Worm (Caenorhabditis elegans) whole organism, L4 larva: ENCODE data around the gene srx-50.

Experiments
- F49E8.2 ChIP-seq: sonication (generic microtip); optimal IDR thresholded peaks from 2 replicates; lab custom pipeline; 2016; ENCODE audit warnings: missing compliant biosample characterization, mild to moderate bottlenecking, missing genetic modification characterization, borderline replicate concordance
- T20F7.1 ChIP-seq: fragments of 200-800 bp; sonication (Bioruptor generic); optimal IDR thresholded peaks from 2 replicates; lab custom pipeline; 2018; ENCODE audit warnings: mild to moderate bottlenecking, missing genetic modification characterization, missing compliant biosample characterization
- T26A8.4 ChIP-seq: fragments of 200-800 bp; sonication (Bioruptor generic); IDR thresholded peaks from 2 replicates; pipeline ENCODE4 v1.3.6; 2022; ENCODE audit warnings: missing genetic modification characterization, missing compliant biosample characterization
- Y105C5A.15 ChIP-seq: fragments of 200-800 bp; sonication (Bioruptor generic); IDR thresholded peaks from 2 replicates; pipeline ENCODE4 v1.3.6; 2022; ENCODE audit warnings: missing genetic modification characterization, missing compliant biosample characterization
- aha-1 ChIP-seq: fragments of 150-350 bp; peaks from one replicate; lab custom pipeline; 2014; ENCODE audit warnings: missing biosample characterization, missing genetic modification characterization
- attf-4 ChIP-seq: sonication (generic microtip); optimal IDR thresholded peaks from 3 replicates; lab custom pipeline; 2017; ENCODE audit warnings: missing biosample characterization, missing genetic modification characterization
- ceh-44 ChIP-seq: fragments of 200-800 bp; sonication (Bioruptor generic); IDR thresholded peaks from 2 replicates; pipeline ENCODE4 v1.3.6; 2022; ENCODE audit warnings: missing genetic modification reagents, missing genetic modification characterization, missing compliant biosample characterization
- ctbp-1 ChIP-seq: fragments of 200-800 bp; sonication (Bioruptor generic); IDR thresholded peaks from 2 replicates; pipeline ENCODE4 v1.3.6; 2022; ENCODE audit warnings: missing genetic modification reagents, missing genetic modification characterization, missing compliant biosample characterization
- daf-16 ChIP-seq, 3 experiments: sonication (generic microtip); optimal IDR thresholded peaks; 2 replicates each; lab custom pipeline; 2016 to 2017; ENCODE audit warnings: missing genetic modification characterization in 3 of 3, missing genetic modification reagents in 3 of 3, mild to moderate bottlenecking in 2 of 3, missing compliant biosample characterization in 2 of 3, missing biosample characterization in 1 of 3, moderate library complexity in 1 of 3
- dmd-6 ChIP-seq: fragments of 200-800 bp; sonication (Bioruptor generic); IDR thresholded peaks from 2 replicates; pipeline ENCODE4 v1.3.6; 2022; ENCODE audit warnings: missing genetic modification reagents, missing genetic modification characterization, missing compliant biosample characterization
- dmd-8 ChIP-seq: fragments of 200-800 bp; sonication (Bioruptor generic); IDR thresholded peaks from 2 replicates; pipeline ENCODE4 v1.3.6; 2022; ENCODE audit warnings: missing genetic modification characterization, missing compliant biosample characterization
- dmd-9 ChIP-seq: fragments of 200-800 bp; sonication (Bioruptor generic); IDR thresholded peaks from 2 replicates; pipeline ENCODE4 v1.3.6; 2022; ENCODE audit warnings: missing genetic modification reagents, missing genetic modification characterization, missing compliant biosample characterization
- duxl-1 ChIP-seq: sonication (generic microtip); optimal IDR thresholded peaks from 2 replicates; lab custom pipeline; 2016; ENCODE audit warnings: mild to moderate bottlenecking, missing genetic modification characterization, moderate library complexity, missing compliant biosample characterization; ENCODE audit not compliant: poor library complexity
- dve-1 ChIP-seq: sonication (generic microtip); optimal IDR thresholded peaks from 2 replicates; lab custom pipeline; 2017; ENCODE audit warnings: antibody characterized with exemption, mild to moderate bottlenecking, missing genetic modification characterization, missing compliant biosample characterization; ENCODE audit not compliant: insufficient read depth
- fkh-10 ChIP-seq: fragments of 150-350 bp; optimal IDR thresholded peaks from 2 replicates; lab custom pipeline; 2014; ENCODE audit warnings: missing biosample characterization, missing genetic modification reagents, missing genetic modification characterization
- hlh-11 ChIP-seq: fragments of 200-800 bp; sonication (Bioruptor generic); optimal IDR thresholded peaks from 2 replicates; lab custom pipeline; 2018; ENCODE audit warnings: mild to moderate bottlenecking, missing genetic modification characterization, missing compliant biosample characterization
- hlh-30 ChIP-seq: sonication (generic microtip); optimal IDR thresholded peaks from 2 replicates; lab custom pipeline; 2017; ENCODE audit warnings: antibody characterized with exemption, mild to moderate bottlenecking, missing genetic modification characterization, missing compliant biosample characterization; ENCODE audit not compliant: insufficient read depth
- lin-29 ChIP-seq: fragments of 200-800 bp; sonication (Bioruptor generic); IDR thresholded peaks from 2 replicates; pipeline ENCODE4 v1.3.6; 2022; ENCODE audit warnings: missing genetic modification reagents, missing genetic modification characterization, missing compliant biosample characterization
- lin-39 ChIP-seq: fragments of 150-350 bp; optimal IDR thresholded peaks from 2 replicates; lab custom pipeline; 2014; ENCODE audit warnings: missing biosample characterization, missing genetic modification reagents, missing genetic modification characterization
- lir-3 ChIP-seq: sonication (generic microtip); optimal IDR thresholded peaks from 2 replicates; lab custom pipeline; 2016; ENCODE audit warnings: mild to moderate bottlenecking, missing genetic modification characterization, missing compliant biosample characterization
- lsy-2 ChIP-seq, 2 experiments: fragments of 150-350 bp in 1 of 2; sonication (generic microtip) in 1 of 2; optimal IDR thresholded peaks; 2 replicates each; lab custom pipeline; 2014 to 2017; ENCODE audit warnings: missing biosample characterization in 2 of 2, missing genetic modification characterization in 2 of 2
- madf-5 ChIP-seq, 2 experiments: fragments of 200-800 bp; sonication (Bioruptor generic); IDR thresholded peaks; 2 replicates each; pipeline ENCODE4 v1.3.6; 2022; ENCODE audit warnings: missing compliant biosample characterization in 2 of 2, missing genetic modification characterization in 2 of 2
- mdl-1 ChIP-seq, 2 experiments: fragments of 150-350 bp in 1 of 2; sonication (generic microtip) in 1 of 2; optimal IDR thresholded peaks; 2 replicates each; lab custom pipeline; 2014 to 2017; ENCODE audit warnings: missing biosample characterization in 2 of 2, missing genetic modification characterization in 2 of 2
- mxl-2 ChIP-seq: fragments of 200-800 bp; sonication (Bioruptor generic); conservative IDR thresholded peaks from 2 replicates; pipeline ENCODE4 v1.3.6; 2022; ENCODE audit warnings: missing genetic modification reagents, missing genetic modification characterization, missing compliant biosample characterization
- nhr-10 ChIP-seq: fragments of 150-350 bp; optimal IDR thresholded peaks from 2 replicates; lab custom pipeline; 2014; ENCODE audit warnings: missing biosample characterization, missing genetic modification characterization
- nhr-28 ChIP-seq: fragments of 150-350 bp; optimal IDR thresholded peaks from 2 replicates; lab custom pipeline; 2014; ENCODE audit warnings: missing biosample characterization, missing genetic modification characterization
- nhr-42 ChIP-seq: fragments of 200-800 bp; sonication (Bioruptor generic); IDR thresholded peaks from 2 replicates; pipeline ENCODE4 v1.3.6; 2022; ENCODE audit warnings: missing genetic modification characterization, missing compliant biosample characterization
- pha-4 ChIP-seq, 2 experiments: fragments of 150-350 bp in 1 of 2; fragments of 200-800 bp in 1 of 2; sonication (Bioruptor generic) in 1 of 2; IDR thresholded peaks in 1 of 2; optimal IDR thresholded peaks in 1 of 2; 2 replicates each; pipeline versions ENCODE4 v1.3.6 to Lab custom; 2014 to 2022; ENCODE audit warnings: missing genetic modification characterization in 2 of 2, missing genetic modification reagents in 2 of 2, missing biosample characterization in 1 of 2, missing compliant biosample characterization in 1 of 2
- php-3 ChIP-seq: fragments of 200-800 bp; sonication (Bioruptor generic); IDR thresholded peaks from 2 replicates; pipeline ENCODE4 v1.3.6; 2022; ENCODE audit warnings: missing genetic modification reagents, missing genetic modification characterization, missing compliant biosample characterization
- pqm-1 ChIP-seq: sonication (generic microtip); optimal IDR thresholded peaks from 2 replicates; lab custom pipeline; 2017; ENCODE audit warnings: missing biosample characterization, missing genetic modification characterization
- sdz-12 ChIP-seq: fragments of 200-800 bp; sonication (Bioruptor generic); optimal IDR thresholded peaks from 2 replicates; lab custom pipeline; 2018; ENCODE audit warnings: mild to moderate bottlenecking, missing genetic modification characterization, missing compliant biosample characterization
- skn-1 ChIP-seq: fragments of 150-350 bp; optimal IDR thresholded peaks from 2 replicates; lab custom pipeline; 2014; ENCODE audit warnings: missing biosample characterization, missing genetic modification characterization
- snpc-4 ChIP-seq: fragments of 150-350 bp; optimal IDR thresholded peaks from 2 replicates; lab custom pipeline; 2014; ENCODE audit warnings: missing biosample characterization, missing genetic modification characterization
- tag-97 ChIP-seq: fragments of 200-800 bp; sonication (Bioruptor generic); IDR thresholded peaks from 2 replicates; pipeline ENCODE4 v1.3.6; 2022; ENCODE audit warnings: missing genetic modification characterization, missing compliant biosample characterization
- unc-62 ChIP-seq, 3 experiments: fragments of 150-350 bp in 1 of 3; sonication (generic microtip); optimal IDR thresholded peaks in 2 of 3; peaks in 1 of 3; 1 replicate in 1 of 3; 2 replicates in 2 of 3; lab custom pipeline; 2014 to 2017; ENCODE audit warnings: missing biosample characterization in 3 of 3, missing genetic modification characterization in 3 of 3, missing genetic modification reagents in 3 of 3, missing genotype in 1 of 3
- zag-1 ChIP-seq: fragments of 150-350 bp; optimal IDR thresholded peaks from 2 replicates; lab custom pipeline; 2014; ENCODE audit warnings: missing biosample characterization, missing genetic modification characterization
- zfp-2 ChIP-seq: sonication (generic microtip); optimal IDR thresholded peaks from 2 replicates; lab custom pipeline; 2016; ENCODE audit warnings: mild to moderate bottlenecking, missing genetic modification characterization, missing compliant biosample characterization
- zip-2 ChIP-seq: fragments of 150-350 bp; optimal IDR thresholded peaks from 2 replicates; lab custom pipeline; 2014; ENCODE audit warnings: missing biosample characterization, missing genetic modification characterization

The srx-50 gene

ce11 chrIV:7023004-7023403 lies 34.8 kb upstream of the srx-50 start (continued):
- TF ChIP-seq lir-3, result no peak
- TF ChIP-seq, all 104 proteins: peak for 20

DNA sequence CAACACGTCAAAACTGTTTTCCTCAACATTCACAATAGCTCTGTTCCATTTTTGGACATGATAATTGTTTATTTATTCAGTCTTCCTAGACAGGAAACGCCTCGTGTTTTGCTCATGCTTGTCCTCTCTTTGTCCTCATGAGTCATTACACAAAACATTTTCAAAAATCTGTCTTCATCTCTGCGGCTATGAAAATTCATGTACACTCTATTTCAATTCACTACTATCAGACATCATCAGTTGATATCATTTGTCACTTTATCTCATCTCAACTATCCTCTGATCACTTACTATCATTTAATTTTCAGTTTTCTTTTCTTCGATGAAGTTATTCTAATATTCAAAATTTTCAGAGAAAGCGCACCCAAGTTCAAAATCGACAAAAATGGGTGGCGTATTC lies 33.9 kb upstream of the srx-50 start, which contains the start of gene adah-1:
Gene adah-1 (plus strand): TSS at position 354 of the 400 bp plus-strand sequence.
- TF ChIP-seq lsy-2 (tag; optimal IDR thresholded peaks at IDR 0.05; lab: Kevin White, UChicago), result peak in 1 of 2 experiments; percentile 31
- TF ChIP-seq fkh-10 (GFP tag; lab: Kevin White, UChicago), result no peak
- TF ChIP-seq unc-62 (GFP tag; optimal IDR thresholded peaks at IDR 0.05 in 1 of 2; lab: Kevin White, UChicago), result peak in 1 of 2 experiments; percentile 14
- no peak for TF ChIP-seq unc-62 (tag; optimal IDR thresholded peaks at IDR 0.05; lab: Kevin White, UChicago)
- no peak for TF ChIP-seq dve-1 (tag; lab: Kevin White, UChicago)
- peak; percentile 78 for TF ChIP-seq hlh-30 (tag; lab: Kevin White, UChicago)
- no peak for TF ChIP-seq lir-3
- no peak for TF ChIP-seq nhr-10 (tag; lab: Kevin White, UChicago)
- TF ChIP-seq mdl-1 (tag; optimal IDR thresholded peaks at IDR 0.05; lab: Kevin White, UChicago), result peak in 1 of 2 experiments; percentile 13
- TF ChIP-seq madf-5 (GFP tag; IDR thresholded peaks at IDR 0.05; lab: Robert Waterston, UW), result no peak
- TF ChIP-seq aha-1 (tag; lab: Kevin White, UChicago), result peak; percentile 65
- no peak for TF ChIP-seq pha-4 (GFP tag; IDR thresholded peaks at IDR 0.05; lab: Robert Waterston, UW)
- TF ChIP-seq pha-4 (tag; optimal IDR thresholded peaks at IDR 0.05; lab: Kevin White, UChicago), result no peak
- peak; percentile 33 for TF ChIP-seq nhr-28 (tag; lab: Kevin White, UChicago)
- TF ChIP-seq Y105C5A.15 (GFP tag; lab: Robert Waterston, UW), result no peak
- no peak for TF ChIP-seq mxl-2 (GFP tag; lab: Robert Waterston, UW)

ce11 chrIV:7024829-7025228 lies 32.9 kb upstream of the srx-50 start:
- no peak for TF ChIP-seq duxl-1
- peak; percentile 51; the same call in 1 of the 2 replicates for TF ChIP-seq dmd-6
- TF ChIP-seq hlh-11 (tag; lab: Kevin White, UChicago), result peak; percentile 26
- TF ChIP-seq dve-1 (tag; lab: Kevin White, UChicago), result peak; percentile 10
- peak; percentile 65 for TF ChIP-seq pqm-1 (tag; lab: Kevin White, UChicago)
- no peak for TF ChIP-seq tag-97
- no peak for TF ChIP-seq daf-16 (GFP tag; optimal IDR thresholded peaks at IDR 0.05; lab: Kevin White, UChicago)
- TF ChIP-seq daf-16 (tag; optimal IDR thresholded peaks at IDR 0.05; lab: Kevin White, UChicago), result peak; percentile 19

DNA sequence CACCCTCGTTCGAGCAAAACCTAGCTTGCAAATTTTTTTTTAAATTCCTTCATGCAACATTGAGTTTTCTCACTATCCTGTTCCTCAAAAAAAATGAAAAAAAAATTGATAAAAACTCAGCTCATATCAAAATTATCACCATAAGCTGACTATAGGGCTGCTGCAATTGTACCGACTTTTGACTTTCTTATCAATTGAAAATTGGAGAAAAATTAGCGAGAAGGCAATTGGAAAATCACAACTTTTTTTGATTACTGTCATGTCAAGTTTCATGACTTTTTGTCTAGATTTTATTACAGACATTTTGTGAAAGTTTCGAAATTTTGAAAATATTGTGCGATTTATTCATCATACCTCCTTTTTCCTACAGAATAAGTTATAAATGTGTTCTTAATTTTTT lies 31.9 kb upstream of the srx-50 start:
- TF ChIP-seq F49E8.2 (tag; lab: Kevin White, UChicago) (no peak), php-3 (GFP tag; lab: Robert Waterston, UW) (0 out of 2 replicates have a peak, but pooled peaks have one; percentile 65), unc-62 (GFP tag; optimal IDR thresholded peaks at IDR 0.05 in 1 of 2; lab: Kevin White, UChicago) (no peak), unc-62 (tag; optimal IDR thresholded peaks at IDR 0.05; lab: Kevin White, UChicago) (no peak), aha-1 (tag; lab: Kevin White, UChicago) (peak; percentile 81), zip-2 (tag; lab: Kevin White, UChicago) (no peak), lin-29 (GFP tag; lab: Robert Waterston, UW) (no peak), pqm-1 (tag; lab: Kevin White, UChicago) (peak; percentile 95), ceh-44 (GFP tag; lab: Robert Waterston, UW) (no peak), ctbp-1 (no peak), nhr-42 (GFP tag; lab: Robert Waterston, UW) (no peak), nhr-28 (tag; lab: Kevin White, UChicago) (peak; percentile 68), zag-1 (no peak), daf-16 (GFP tag; optimal IDR thresholded peaks at IDR 0.05; lab: Kevin White, UChicago) (no peak), daf-16 (tag; optimal IDR thresholded peaks at IDR 0.05; lab: Kevin White, UChicago) (peak; percentile 56), snpc-4 (tag; lab: Kevin White, UChicago) (no peak), skn-1 (no peak), attf-4 (no peak), hlh-30 (tag; lab: Kevin White, UChicago) (peak; percentile 3), duxl-1 (no peak), dmd-8 (GFP tag; lab: Robert Waterston, UW) (no peak), T20F7.1 (GFP tag; lab: Kevin White, UChicago) (peak; percentile 17), hlh-11 (tag; lab: Kevin White, UChicago) (peak; percentile 60), lin-39 (tag; lab: Kevin White, UChicago) (no peak), dmd-6 (peak; percentile 76), sdz-12 (GFP tag; lab: Kevin White, UChicago) (no peak), T26A8.4 (GFP tag; lab: Robert Waterston, UW) (no peak), dmd-9 (GFP tag; lab: Robert Waterston, UW) (no peak), zfp-2 (tag; lab: Kevin White, UChicago) (no peak), dve-1 (tag; lab: Kevin White, UChicago) (peak; percentile 65), lsy-2 (tag; optimal IDR thresholded peaks at IDR 0.05; lab: Kevin White, UChicago) (no peak)
